Worm (Caenorhabditis elegans): ENCODE results near the gene sup-35.

Gene sup-35

ce11 chrIII:11107327-11107726, 11.7 kb downstream of the sup-35 start:
- TF ChIP-seq skn-1 (tag; optimal IDR thresholded peaks at IDR 0.05) = no peak
- TF ChIP-seq unc-55 (GFP tag; optimal IDR thresholded peaks at IDR 0.05) = no peak
- no peak for TF ChIP-seq nhr-25 (tag; optimal IDR thresholded peaks at IDR 0.05)
- TF ChIP-seq unc-62 (GFP tag; optimal IDR thresholded peaks at IDR 0.05) = no peak
- TF ChIP-seq sma-3 (GFP tag; optimal IDR thresholded peaks at IDR 0.05) = no peak
- no peak for TF ChIP-seq ztf-4 (tag; optimal IDR thresholded peaks at IDR 0.05)
- no peak for TF ChIP-seq lsy-2 (tag; optimal IDR thresholded peaks at IDR 0.05)
- TF ChIP-seq mab-5 (tag; optimal IDR thresholded peaks at IDR 0.05) = no peak
- TF ChIP-seq nhr-77 (tag; optimal IDR thresholded peaks at IDR 0.05) = no peak

- TF ChIP-seq fos-1 (tag; optimal IDR thresholded peaks at IDR 0.05) (no peak), elt-1 (tag; optimal IDR thresholded peaks at IDR 0.05) (no peak), C34F6.9 (tag; optimal IDR thresholded peaks at IDR 0.05) (no peak), lin-39 (tag; optimal IDR thresholded peaks at IDR 0.05) (no peak), nhr-10 (tag; optimal IDR thresholded peaks at IDR 0.05) (no peak), unc-39 (tag; optimal IDR thresholded peaks at IDR 0.05) (no peak), ceh-16 (tag; optimal IDR thresholded peaks at IDR 0.05) (no peak), ztf-1 (GFP tag; conservative IDR thresholded peaks at IDR 0.05) (no peak), mab-5 (tag; optimal IDR thresholded peaks at IDR 0.05) (no peak), sem-4 (tag; optimal IDR thresholded peaks at IDR 0.05) (no peak), nhr-6 (tag; optimal IDR thresholded peaks at IDR 0.05) (no peak), lin-13 (GFP tag; optimal IDR thresholded peaks at IDR 0.05) (no peak), peb-1 (tag; optimal IDR thresholded peaks at IDR 0.05) (no peak), nhr-25 (tag; optimal IDR thresholded peaks at IDR 0.05) (no peak)
These were observed 17.8 kb downstream of the sup-35 start for ce11 chrIII:11101246-11101645.

- TF ChIP-seq dmd-4 (tag; optimal IDR thresholded peaks at IDR 0.05) (no peak), aly-2 (tag; optimal IDR thresholded peaks at IDR 0.05) (no peak), nhr-21 (tag; optimal IDR thresholded peaks at IDR 0.05) (no peak), peb-1 (tag; optimal IDR thresholded peaks at IDR 0.05) (no peak), nhr-6 (tag; optimal IDR thresholded peaks at IDR 0.05) (no peak), zag-1 (tag; optimal IDR thresholded peaks at IDR 0.05) (no peak), ama-1 (optimal IDR thresholded peaks at IDR 0.05) (no peak), F13H6.1 (tag; optimal IDR thresholded peaks at IDR 0.05) (no peak), ztf-1 (GFP tag; conservative IDR thresholded peaks at IDR 0.05) (no peak), lsy-2 (tag; optimal IDR thresholded peaks at IDR 0.05) (no peak), unc-39 (tag; optimal IDR thresholded peaks at IDR 0.05) (no peak), nhr-11 (tag; optimal IDR thresholded peaks at IDR 0.05) (no peak), ZK546.5 (tag; optimal IDR thresholded peaks at IDR 0.05) (no peak), ceh-16 (tag; optimal IDR thresholded peaks at IDR 0.05) (no peak), lin-13 (GFP tag; optimal IDR thresholded peaks at IDR 0.05) (no peak)
These were observed 19.2 kb downstream of the sup-35 start, which contains the start of gene hmt-1 for ce11 chrIII:11099864-11100263. TSS of gene hmt-1 (minus strand) at chrIII:11099964.

ce11 chrIII:11095687-11096086, 23.3 kb downstream of the sup-35 start:
- TF ChIP-seq lin-13 (GFP tag; optimal IDR thresholded peaks at IDR 0.05) = no peak
- TF ChIP-seq nhr-25 (tag; optimal IDR thresholded peaks at IDR 0.05) = no peak
- no peak for TF ChIP-seq sma-3 (GFP tag; optimal IDR thresholded peaks at IDR 0.05)

ce11 chrIII:11093489-11093888, 25.5 kb downstream of the sup-35 start:
- TF ChIP-seq sem-4 (tag; optimal IDR thresholded peaks at IDR 0.05) (no peak), egl-27 (tag; optimal IDR thresholded peaks at IDR 0.05) (no peak), snpc-4 (tag; optimal IDR thresholded peaks at IDR 0.05) (no peak), lin-11 (tag; optimal IDR thresholded peaks at IDR 0.05) (no peak), unc-55 (GFP tag; optimal IDR thresholded peaks at IDR 0.05) (peak; percentile 17)

DNA sequence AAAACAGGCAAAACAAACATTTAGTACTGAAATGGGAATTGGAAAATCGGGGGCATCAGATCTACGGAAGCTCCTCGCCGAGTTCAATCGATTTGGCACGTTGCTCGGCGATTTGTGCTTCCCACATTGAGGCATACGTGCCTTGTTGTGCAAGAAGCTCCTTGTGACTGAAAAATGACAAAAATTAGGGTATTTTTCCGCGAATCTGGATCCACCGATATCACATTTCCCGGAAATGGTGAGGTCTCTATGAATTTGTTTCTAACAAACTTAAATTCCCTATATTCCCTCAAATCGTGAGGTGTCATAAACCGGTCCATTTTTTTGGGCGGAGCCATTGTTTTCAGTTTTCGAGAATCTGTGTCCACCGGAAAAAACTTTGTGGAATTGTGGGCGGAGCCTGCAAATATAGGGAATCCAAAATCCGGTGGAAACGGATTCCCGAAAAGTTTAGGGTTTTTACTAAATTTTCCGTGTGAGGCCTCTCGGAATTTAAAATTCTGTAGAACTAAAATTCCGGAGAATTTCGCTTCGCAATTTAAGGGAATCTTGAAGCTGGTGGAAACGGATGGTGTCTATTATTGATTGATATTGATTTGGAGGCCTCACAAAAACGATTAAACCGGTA, 27.3 kb downstream of the sup-35 start:
- TF ChIP-seq mdl-1 (tag; optimal IDR thresholded peaks at IDR 0.05) (no peak), snpc-4 (tag; optimal IDR thresholded peaks at IDR 0.05) (no peak), R02D3.7 (tag; optimal IDR thresholded peaks at IDR 0.05) (no peak), lsy-2 (tag; optimal IDR thresholded peaks at IDR 0.05) (peak in 1 of 2 experiments; percentile 31), aly-2 (tag; optimal IDR thresholded peaks at IDR 0.05) (no peak), elt-1 (tag; optimal IDR thresholded peaks at IDR 0.05) (no peak), ztf-1 (GFP tag; conservative IDR thresholded peaks at IDR 0.05) (0 out of 2 replicates have a peak, but pooled peaks have one; percentile 77), nhr-23 (tag; optimal IDR thresholded peaks at IDR 0.05) (no peak), gmeb-1 (tag; optimal IDR thresholded peaks at IDR 0.05) (no peak), alr-1 (tag; optimal IDR thresholded peaks at IDR 0.05) (no peak), ztf-11 (tag; optimal IDR thresholded peaks at IDR 0.05) (no peak), nhr-77 (tag; optimal IDR thresholded peaks at IDR 0.05) (no peak), unc-55 (GFP tag; optimal IDR thresholded peaks at IDR 0.05) (no peak), peb-1 (tag; optimal IDR thresholded peaks at IDR 0.05) (no peak), skn-1 (tag; optimal IDR thresholded peaks at IDR 0.05) (no peak), unc-39 (tag; optimal IDR thresholded peaks at IDR 0.05) (no peak), zag-1 (tag; optimal IDR thresholded peaks at IDR 0.05) (no peak), ama-1 (optimal IDR thresholded peaks at IDR 0.05) (no peak), egl-27 (tag; optimal IDR thresholded peaks at IDR 0.05) (no peak), nhr-21 (tag; optimal IDR thresholded peaks at IDR 0.05) (no peak), mab-5 (tag; optimal IDR thresholded peaks at IDR 0.05) (no peak), nhr-129 (tag; optimal IDR thresholded peaks at IDR 0.05) (no peak), nhr-6 (tag; optimal IDR thresholded peaks at IDR 0.05) (no peak), lin-11 (tag; optimal IDR thresholded peaks at IDR 0.05) (no peak), sma-9 (GFP tag; optimal IDR thresholded peaks at IDR 0.05) (no peak), sma-9 (tag; optimal IDR thresholded peaks at IDR 0.05) (no peak), unc-62 (GFP tag; optimal IDR thresholded peaks at IDR 0.05) (no peak)
